Fruit fly (Drosophila melanogaster): ENCODE measurements around the gene dop.

The dop gene

DNA sequence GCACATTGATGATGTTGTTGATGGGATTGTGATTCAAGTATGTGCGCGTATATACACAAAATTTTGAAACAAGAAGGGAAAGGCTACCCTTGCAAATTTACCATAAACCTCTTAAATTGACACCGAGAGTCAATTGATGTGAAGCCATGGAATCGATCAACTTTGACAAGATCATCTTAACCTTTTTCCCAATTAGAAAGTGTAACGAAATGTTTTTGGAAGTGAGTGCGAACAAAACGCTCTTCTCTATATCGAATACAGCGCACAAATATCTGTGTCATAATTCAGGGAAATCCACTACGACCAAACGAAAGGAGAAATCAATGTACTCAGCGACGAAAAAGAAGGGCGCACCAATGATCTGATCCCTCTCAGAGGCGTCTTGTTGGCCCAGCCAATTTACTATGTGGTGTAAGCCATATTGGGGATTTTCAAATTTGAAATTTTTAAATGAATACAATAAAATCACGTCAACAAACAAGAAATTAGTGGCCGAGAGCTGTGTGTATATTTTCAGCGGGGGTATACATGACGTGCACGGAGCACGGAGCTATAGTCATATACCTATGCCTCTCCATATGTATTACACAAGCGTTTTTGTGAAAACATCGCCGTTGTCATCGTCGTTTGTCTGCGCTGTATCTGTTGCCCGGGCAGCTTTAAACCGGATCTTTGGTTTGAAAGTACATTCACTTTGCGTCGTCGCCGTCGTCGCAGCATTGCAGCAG is 32.2 kb upstream of the dop start (continued):
- TF ChIP-seq CG12391 (tag; optimal IDR thresholded peaks at IDR 0.05) (peak; percentile 32), CG6765 (GFP tag; optimal IDR thresholded peaks at IDR 0.05) (no peak), CG15696 (tag; optimal IDR thresholded peaks at IDR 0.05) (peak; percentile 18), CG4820 (GFP tag; optimal IDR thresholded peaks at IDR 0.05) (no peak), br (optimal IDR thresholded peaks at IDR 0.05) (no peak), Bteb2 (GFP tag; optimal IDR thresholded peaks at IDR 0.05) (no peak), CG10462 (GFP tag; optimal IDR thresholded peaks at IDR 0.05) (no peak), NFAT (GFP tag; IDR thresholded peaks at IDR 0.05) (0 out of 2 replicates have a peak, but pooled peaks have one; percentile 48), sc (optimal IDR thresholded peaks at IDR 0.05) (no peak), sc (GFP tag; optimal IDR thresholded peaks at IDR 0.05) (no peak), MBD-R2 (GFP tag; IDR thresholded peaks at IDR 0.05) (no peak; the same call in 1 of the 2 replicates), crp (GFP tag; optimal IDR thresholded peaks at IDR 0.05) (no peak), Hr78 (GFP tag; optimal IDR thresholded peaks at IDR 0.05) (no peak), mld (GFP tag; IDR thresholded peaks at IDR 0.05; ENCODE audit: partially characterized antibody) (no peak), Dp (GFP tag; optimal IDR thresholded peaks at IDR 0.05) (no peak), jing (GFP tag; optimal IDR thresholded peaks at IDR 0.05) (no peak), Xrp1 (GFP tag; IDR thresholded peaks at IDR 0.05) (peak; percentile 50), row (GFP tag; IDR thresholded peaks at IDR 0.05) (no peak; the same call in 1 of the 3 replicates), ap (GFP tag; IDR thresholded peaks at IDR 0.05) (no peak), pum (GFP tag; optimal IDR thresholded peaks at IDR 0.05) (peak; percentile 19), Tbp (GFP tag; optimal IDR thresholded peaks at IDR 0.05) (no peak), pho (GFP tag; optimal IDR thresholded peaks at IDR 0.05) (no peak), CG8944 (GFP tag; optimal IDR thresholded peaks at IDR 0.05) (peak; percentile 40), hkb (optimal IDR thresholded peaks at IDR 0.05) (no peak), hkb (GFP tag; IDR thresholded peaks at IDR 0.05) (peak; percentile 27; the same call in 1 of the 2 replicates), CG15514 (GFP tag; optimal IDR thresholded peaks at IDR 0.05) (no peak), BEAF-32 (GFP tag; optimal IDR thresholded peaks at IDR 0.05) (no peak), CG31441 (GFP tag; IDR thresholded peaks at IDR 0.05) (no peak), CG10147 (GFP tag; optimal IDR thresholded peaks at IDR 0.05) (no peak), hbn (GFP tag; IDR thresholded peaks at IDR 0.05; ENCODE audit: partially characterized antibody) (no peak), Oli (tag; optimal IDR thresholded peaks at IDR 0.05) (peak; percentile 26), CG1602 (GFP tag; optimal IDR thresholded peaks at IDR 0.05) (no peak), Dip3 (GFP tag; optimal IDR thresholded peaks at IDR 0.05) (peak; percentile 32), B-H2 (GFP tag; optimal IDR thresholded peaks at IDR 0.05) (no peak), Max (GFP tag; optimal IDR thresholded peaks at IDR 0.05) (peak; percentile 1), Fer1 (GFP tag; optimal IDR thresholded peaks at IDR 0.05) (peak; percentile 23), knrl (GFP tag; IDR thresholded peaks at IDR 0.05; ENCODE audit: partially characterized antibody) (no peak), CG2129 (GFP tag; IDR thresholded peaks at IDR 0.05; ENCODE audit: partially characterized antibody) (no peak), CG14441 (GFP tag; IDR thresholded peaks at IDR 0.05) (peak; percentile 49; the same call in 1 of the 2 replicates), Mrtf (GFP tag; IDR thresholded peaks at IDR 0.05) (no peak), CG11696 (GFP tag; IDR thresholded peaks at IDR 0.05) (peak; percentile 28; the same call in 1 of the 2 replicates), NK7.1 (GFP tag; optimal IDR thresholded peaks at IDR 0.05) (no peak), Antp (GFP tag; optimal IDR thresholded peaks at IDR 0.05) (peak; percentile 38), CG7372 (GFP tag; IDR thresholded peaks at IDR 0.05) (no peak), CG12769 (tag; optimal IDR thresholded peaks at IDR 0.05) (no peak), lilli (GFP tag; optimal IDR thresholded peaks at IDR 0.05) (peak; percentile 29), CG17361 (GFP tag; IDR thresholded peaks at IDR 0.05) (no peak), btn (GFP tag; optimal IDR thresholded peaks at IDR 0.05) (peak; percentile 37), Neu2 (GFP tag; optimal IDR thresholded peaks at IDR 0.05; ENCODE audit: borderline replicate concordance) (no peak), gsb-n (tag; optimal IDR thresholded peaks at IDR 0.05) (peak; percentile 59)

Measured in whole organism, embryonic.